Worm (Caenorhabditis elegans) whole organism, late embryonic: Measurements from ENCODE around the gene F48F7.3.

ENCODE experiments used
- K02D7.2 ChIP-seq: sonication (generic microtip); optimal IDR thresholded peaks from 2 replicates; lab custom pipeline; 2017; ENCODE audit warnings: mild to moderate bottlenecking, missing genetic modification characterization, missing compliant biosample characterization
- Y22D7AL.16 ChIP-seq: sonication (generic microtip); optimal IDR thresholded peaks from 2 replicates; lab custom pipeline; 2016; ENCODE audit warnings: missing genetic modification characterization, missing compliant biosample characterization
- ceh-22 ChIP-seq: sonication (generic microtip); optimal IDR thresholded peaks from 2 replicates; lab custom pipeline; 2017; ENCODE audit warnings: missing biosample characterization, missing genetic modification characterization
- ceh-24 ChIP-seq: sonication (generic microtip); optimal IDR thresholded peaks from 2 replicates; lab custom pipeline; 2016; ENCODE audit warnings: mild to moderate bottlenecking, missing genetic modification characterization, missing compliant biosample characterization
- hlh-6 ChIP-seq: sonication (generic microtip); optimal IDR thresholded peaks from 2 replicates; lab custom pipeline; 2016; ENCODE audit warnings: missing genotype, missing genetic modification characterization, missing compliant biosample characterization
- pha-2 ChIP-seq: sonication (generic microtip); optimal IDR thresholded peaks from 2 replicates; lab custom pipeline; 2017; ENCODE audit warnings: mild to moderate bottlenecking, missing genetic modification characterization, missing compliant biosample characterization
- pqm-1 ChIP-seq: sonication (generic microtip); optimal IDR thresholded peaks from 2 replicates; lab custom pipeline; 2016; ENCODE audit warnings: missing genetic modification characterization, missing compliant biosample characterization

DNA sequence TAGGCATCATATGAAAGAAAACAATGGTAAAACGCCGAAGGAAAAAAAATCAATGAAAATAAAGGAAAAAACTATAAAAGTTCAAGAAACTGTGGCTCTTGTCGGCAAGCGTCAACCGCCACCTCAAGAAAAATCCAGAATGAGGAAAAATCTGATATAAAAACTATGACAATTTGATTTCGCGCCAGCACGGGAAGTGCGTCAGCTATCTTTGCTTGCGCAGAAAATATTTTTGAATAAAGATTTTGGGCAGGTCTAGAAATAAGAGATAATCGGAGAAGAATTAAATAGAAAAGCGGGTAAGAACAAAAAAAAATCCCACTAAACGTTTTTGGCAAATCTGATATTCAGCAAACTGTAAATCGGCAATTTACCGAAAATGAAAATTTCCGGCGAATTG, 45.2 kb upstream of the F48F7.3 start:
- no peak for TF ChIP-seq ceh-24 (tag; lab: Kevin White, UChicago)
- no peak for TF ChIP-seq K02D7.2 (tag; lab: Kevin White, UChicago)
- no peak for TF ChIP-seq pqm-1 (tag; lab: Kevin White, UChicago)
- no peak for TF ChIP-seq ceh-22 (tag; lab: Kevin White, UChicago)
- TF ChIP-seq Y22D7AL.16, result no peak
- TF ChIP-seq hlh-6 (tag; lab: Kevin White, UChicago), result no peak
- no peak for TF ChIP-seq pha-2 (tag; lab: Kevin White, UChicago)
